Fruit fly (Drosophila melanogaster): ENCODE measurements around the gene CG5087.

Gene CG5087

dm6 chr3L:9047062-9047461 is 49.1 kb downstream of the CG5087 start, which contains the start of gene Argk2:
Argk2 (plus strand) TSS chr3L:9047439.
- no peak for TF ChIP-seq D1 (tag; optimal IDR thresholded peaks at IDR 0.05)
- peak; percentile 55; the same call in 2 of the 3 replicates for TF ChIP-seq CG4496 (GFP tag; IDR thresholded peaks at IDR 0.05)

DNA sequence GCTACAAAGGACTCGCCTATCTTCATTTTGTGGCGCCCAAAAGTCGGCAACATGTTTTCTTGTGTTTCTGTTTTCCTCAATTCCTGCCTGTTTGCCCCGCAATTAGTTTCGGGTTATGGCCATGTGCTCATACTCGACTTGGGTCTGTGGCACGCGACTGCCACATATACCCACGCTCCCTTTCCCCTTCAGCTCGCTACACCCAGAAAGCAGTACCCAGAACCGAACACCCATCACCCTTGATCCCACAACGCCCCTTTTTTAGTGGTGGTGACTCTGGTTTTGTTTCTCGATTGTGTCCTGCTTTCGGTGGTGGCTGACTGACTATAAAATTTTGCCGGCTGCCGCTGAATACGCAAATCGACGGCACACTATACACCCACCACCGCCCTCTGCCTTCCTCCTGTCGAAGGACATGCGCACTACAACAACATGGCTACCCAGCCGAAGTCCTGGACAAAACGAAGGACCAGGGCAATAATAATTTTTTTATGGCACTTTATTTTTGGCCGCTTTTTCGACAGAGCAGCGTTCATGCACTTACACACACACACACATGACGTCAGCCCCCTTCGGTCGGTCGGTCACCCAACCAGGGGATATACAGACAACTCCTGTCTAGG is 52.6 kb downstream of the CG5087 start:
- TF ChIP-seq CG14655 (GFP tag; optimal IDR thresholded peaks at IDR 0.05), result no peak
- no peak for TF ChIP-seq Ets98B (GFP tag; IDR thresholded peaks at IDR 0.05)
- TF ChIP-seq D1 (tag; optimal IDR thresholded peaks at IDR 0.05), result no peak
- TF ChIP-seq CG8301 (tag; optimal IDR thresholded peaks at IDR 0.05), result no peak
- no peak for TF ChIP-seq EcR (GFP tag; optimal IDR thresholded peaks at IDR 0.05)
- TF ChIP-seq CG12605 (GFP tag; IDR thresholded peaks at IDR 0.05), result no peak
- TF ChIP-seq fd96Ca (GFP tag; IDR thresholded peaks at IDR 0.05), result no peak
- TF ChIP-seq CG32121 (GFP tag; IDR thresholded peaks at IDR 0.05), result no peak
- TF ChIP-seq CG13204 (GFP tag; optimal IDR thresholded peaks at IDR 0.05), result no peak
- no peak for TF ChIP-seq Snoo (tag; optimal IDR thresholded peaks at IDR 0.05)
- no peak for TF ChIP-seq gl (tag; optimal IDR thresholded peaks at IDR 0.05)
- TF ChIP-seq CG15710 (tag; optimal IDR thresholded peaks at IDR 0.05), result no peak
- no peak for TF ChIP-seq CG8159 (tag; optimal IDR thresholded peaks at IDR 0.05)
- no peak for TF ChIP-seq CG10348 (GFP tag; IDR thresholded peaks at IDR 0.05)
- no peak for TF ChIP-seq CG34367 (tag; optimal IDR thresholded peaks at IDR 0.05)
- no peak for TF ChIP-seq CG17806 (tag; optimal IDR thresholded peaks at IDR 0.05)
- no peak for TF ChIP-seq Pif1A (GFP tag; optimal IDR thresholded peaks at IDR 0.05)
- TF ChIP-seq CG9948 (tag; optimal IDR thresholded peaks at IDR 0.05), result no peak
- no peak for TF ChIP-seq Pif1B (GFP tag; optimal IDR thresholded peaks at IDR 0.05)

- no peak for TF ChIP-seq CG34367 (tag; optimal IDR thresholded peaks at IDR 0.05)
- TF ChIP-seq CG17806 (tag; optimal IDR thresholded peaks at IDR 0.05), result no peak
- no peak for TF ChIP-seq CG13204 (GFP tag; optimal IDR thresholded peaks at IDR 0.05)
- no peak for TF ChIP-seq CG12605 (GFP tag; IDR thresholded peaks at IDR 0.05)
- no peak for TF ChIP-seq Snoo (tag; optimal IDR thresholded peaks at IDR 0.05)
- TF ChIP-seq CG14655 (GFP tag; optimal IDR thresholded peaks at IDR 0.05), result no peak
- no peak for TF ChIP-seq rn (GFP tag; IDR thresholded peaks at IDR 0.05)
- TF ChIP-seq gl (tag; optimal IDR thresholded peaks at IDR 0.05), result no peak
- TF ChIP-seq CG4496 (GFP tag; IDR thresholded peaks at IDR 0.05), result no peak
- no peak for TF ChIP-seq EcR (GFP tag; optimal IDR thresholded peaks at IDR 0.05)
- no peak for TF ChIP-seq CG32121 (GFP tag; IDR thresholded peaks at IDR 0.05)
These were observed 53.9 kb downstream of the CG5087 start for dm6 chr3L:9051830-9052259.

All from whole organism, pupa.